Worm (Caenorhabditis elegans) whole organism, L1 larva: ENCODE results near the gene clec-35.

Source experiments
- C16A3.4 ChIP-seq: fragments of 150-350 bp; optimal IDR thresholded peaks from 2 replicates; lab custom pipeline; 2014; ENCODE audit warnings: missing biosample characterization, missing genetic modification characterization
- ama-1 ChIP-seq: fragments of 150-350 bp; optimal IDR thresholded peaks from 2 replicates; lab custom pipeline; 2014
- efl-3 ChIP-seq: fragments of 200-800 bp; sonication (Bioruptor generic); optimal IDR thresholded peaks from 2 replicates; lab custom pipeline; 2018; ENCODE audit warnings: mild to moderate bottlenecking, missing genetic modification characterization, missing compliant biosample characterization
- egl-27 ChIP-seq, 2 experiments: fragments of 150-350 bp in 1 of 2; sonication (generic microtip); optimal IDR thresholded peaks; 3 replicates each; lab custom pipeline; 2017 to 2018; ENCODE audit warnings: missing biosample characterization in 2 of 2, missing genetic modification characterization in 2 of 2, missing genetic modification reagents in 2 of 2
- fkh-4 ChIP-seq: sonication (generic microtip); optimal IDR thresholded peaks from 2 replicates; lab custom pipeline; 2016; ENCODE audit warnings: missing compliant biosample characterization, missing genetic modification characterization, borderline replicate concordance
- fkh-8 ChIP-seq: sonication (generic microtip); optimal IDR thresholded peaks from 2 replicates; lab custom pipeline; 2016; ENCODE audit warnings: mild to moderate bottlenecking, missing genetic modification characterization, missing compliant biosample characterization
- fos-1 ChIP-seq: fragments of 150-350 bp; optimal IDR thresholded peaks from 2 replicates; lab custom pipeline; 2014; ENCODE audit warnings: missing biosample characterization, missing genetic modification characterization
- grh-1 ChIP-seq: fragments of 200-800 bp; sonication (Bioruptor generic); IDR thresholded peaks from 2 replicates; pipeline ENCODE4 v1.3.6; 2022; ENCODE audit warnings: missing genetic modification reagents, missing genetic modification characterization, missing compliant biosample characterization
- hlh-17 ChIP-seq: fragments of 200-800 bp; sonication (Bioruptor generic); optimal IDR thresholded peaks from 2 replicates; lab custom pipeline; 2018; ENCODE audit warnings: missing genetic modification characterization, mild to moderate bottlenecking, missing compliant biosample characterization, moderate library complexity, borderline replicate concordance
- lin-15B ChIP-seq: fragments of 150-350 bp; sonication (generic microtip); optimal IDR thresholded peaks from 3 replicates; lab custom pipeline; 2014; ENCODE audit warnings: missing biosample characterization, missing genetic modification characterization
- lsy-2 ChIP-seq, 2 experiments: fragments of 150-350 bp; optimal IDR thresholded peaks; 2 replicates each; lab custom pipeline; 2014; ENCODE audit warnings: missing biosample characterization in 2 of 2, missing genetic modification characterization in 2 of 2
- mdl-1 ChIP-seq, 2 experiments: fragments of 150-350 bp; optimal IDR thresholded peaks; 2 replicates each; lab custom pipeline; 2014 to 2017; ENCODE audit warnings: missing biosample characterization in 2 of 2, missing genetic modification characterization in 2 of 2, inconsistent platforms in 1 of 2
- nhr-20 ChIP-seq: sonication (generic microtip); optimal IDR thresholded peaks from 2 replicates; lab custom pipeline; 2016; ENCODE audit warnings: mild to moderate bottlenecking, missing genetic modification characterization, missing compliant biosample characterization
- nhr-76 ChIP-seq: sonication (generic microtip); optimal IDR thresholded peaks from 2 replicates; lab custom pipeline; 2017; ENCODE audit warnings: missing biosample characterization, missing genetic modification characterization
- nhr-90 ChIP-seq: sonication (generic microtip); optimal IDR thresholded peaks from 2 replicates; lab custom pipeline; 2016; ENCODE audit warnings: mild to moderate bottlenecking, missing genetic modification characterization, missing compliant biosample characterization; ENCODE audit not compliant: poor library complexity
- sptf-1 ChIP-seq: fragments of 150-350 bp; optimal IDR thresholded peaks from 2 replicates; lab custom pipeline; 2014; ENCODE audit warnings: missing biosample characterization, missing genetic modification characterization
- swsn-7 ChIP-seq: sonication (generic microtip); optimal IDR thresholded peaks from 2 replicates; lab custom pipeline; 2016; ENCODE audit warnings: missing genetic modification characterization, missing compliant biosample characterization
- unc-130 ChIP-seq: fragments of 150-350 bp; optimal IDR thresholded peaks from 2 replicates; lab custom pipeline; 2017; ENCODE audit warnings: missing biosample characterization, missing genetic modification characterization, inconsistent platforms
- xbp-1 ChIP-seq: sonication (generic microtip); optimal IDR thresholded peaks from 2 replicates; lab custom pipeline; 2016; ENCODE audit warnings: missing genetic modification characterization, missing compliant biosample characterization
- zip-4 ChIP-seq: fragments of 200-800 bp; sonication (Bioruptor generic); optimal IDR thresholded peaks from 2 replicates; lab custom pipeline; 2018; ENCODE audit warnings: mild to moderate bottlenecking, missing genetic modification characterization, moderate library complexity, missing compliant biosample characterization
- ztf-11 ChIP-seq, 2 experiments: sonication (generic microtip); optimal IDR thresholded peaks; 2 replicates each; lab custom pipeline; 2016 to 2017; ENCODE audit warnings: missing genetic modification characterization in 2 of 2, missing biosample characterization in 1 of 2, missing compliant biosample characterization in 1 of 2

Gene clec-35

ce11 chrV:16804795-16805194 lies 49.1 kb downstream of the clec-35 start:
- no peak for TF ChIP-seq fos-1 (tag; lab: Kevin White, UChicago)
- no peak for TF ChIP-seq nhr-20 (tag; lab: Kevin White, UChicago)
- TF ChIP-seq efl-3 (GFP tag; lab: Kevin White, UChicago), result no peak
- TF ChIP-seq lin-15B, result no peak
- TF ChIP-seq ztf-11 (tag; optimal IDR thresholded peaks at IDR 0.05; lab: Kevin White, UChicago), result no peak

DNA sequence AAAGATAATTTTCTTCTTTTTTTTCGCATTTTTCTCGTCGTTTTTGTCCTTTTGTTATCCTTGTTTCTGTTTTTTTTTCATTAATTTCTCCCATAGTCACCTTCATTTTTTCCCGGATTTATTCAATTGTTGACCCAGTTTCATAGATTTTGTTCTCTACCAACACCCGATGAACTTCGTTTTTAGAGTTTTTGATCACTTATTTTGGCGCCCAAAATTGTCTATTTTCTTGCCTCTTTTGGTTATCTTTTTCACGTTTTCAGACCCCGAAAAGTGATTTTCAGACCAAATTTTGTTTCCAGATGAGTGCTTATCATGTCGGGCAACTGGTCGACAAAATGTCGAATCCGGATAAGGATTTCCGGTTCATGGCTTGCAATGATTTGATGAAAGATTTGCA lies 51.3 kb downstream of the clec-35 start, which contains the start of gene cand-1:
Gene cand-1, plus strand, starts transcription at position 301 of the 400 bp plus-strand sequence.
- TF ChIP-seq hlh-17 (GFP tag; lab: Kevin White, UChicago) (no peak), lsy-2 (tag; optimal IDR thresholded peaks at IDR 0.05; lab: Kevin White, UChicago) (no peak), fkh-4 (tag; lab: Kevin White, UChicago) (no peak), C16A3.4 (tag; lab: Kevin White, UChicago) (no peak), nhr-90 (tag; lab: Kevin White, UChicago) (no peak), egl-27 (tag; optimal IDR thresholded peaks at IDR 0.05; lab: Kevin White, UChicago) (no peak), zip-4 (GFP tag; lab: Kevin White, UChicago) (no peak), fkh-8 (tag; lab: Kevin White, UChicago) (no peak), unc-130 (tag; lab: Kevin White, UChicago) (no peak), grh-1 (GFP tag; lab: Robert Waterston, UW) (no peak), sptf-1 (tag; lab: Kevin White, UChicago) (no peak), mdl-1 (tag; optimal IDR thresholded peaks at IDR 0.05; lab: Kevin White, UChicago) (no peak), swsn-7 (tag; lab: Kevin White, UChicago) (no peak), nhr-76 (no peak), xbp-1 (tag; lab: Kevin White, UChicago) (no peak), ama-1 (lab: Kevin White, UChicago) (no peak)
